Fruit fly (Drosophila melanogaster) whole organism, embryonic: Measurements from ENCODE around the gene tbrd-1.

Experiments
- CG13287 ChIP-seq: fragments of 200-800 bp; sonication (Bioruptor generic); IDR thresholded peaks from 2 replicates; pipeline ENCODE4 v1.3.6; 2022; ENCODE audit warnings: missing biosample characterization, missing genetic modification characterization; ENCODE audit not compliant: partially characterized antibody
- CG13894 ChIP-seq: fragments of 200-800 bp; sonication (Bioruptor generic); optimal IDR thresholded peaks from 3 replicates; lab custom pipeline; 2018; ENCODE audit warnings: missing biosample characterization, mild to moderate bottlenecking, missing genetic modification characterization, moderate library complexity
- CG14441 ChIP-seq: fragments of 200-800 bp; sonication (Bioruptor generic); IDR thresholded peaks from 2 replicates; pipeline ENCODE4 v1.3.6; 2022; ENCODE audit warnings: missing biosample characterization, missing genetic modification characterization
- CG16815 ChIP-seq: fragments of 200-800 bp; sonication (Bioruptor generic); optimal IDR thresholded peaks from 3 replicates; lab custom pipeline; 2017; ENCODE audit warnings: missing biosample characterization, mild to moderate bottlenecking, missing genetic modification characterization
- CG18011 ChIP-seq: fragments of 200-800 bp; sonication (Bioruptor generic); optimal IDR thresholded peaks from 2 replicates; lab custom pipeline; 2017; ENCODE audit warnings: missing biosample characterization, missing genetic modification characterization, mild to moderate bottlenecking, moderate library complexity, missing genotype
- CG3726 ChIP-seq: fragments of 200-800 bp; sonication (Bioruptor generic); IDR thresholded peaks from 3 replicates; pipeline ENCODE4, ENCODE4 v1.3.6; 2022; ENCODE audit warnings: missing biosample characterization, missing genetic modification characterization
- CG42726 ChIP-seq: fragments of 200-800 bp; sonication (Bioruptor generic); IDR thresholded peaks from 2 replicates; pipeline ENCODE4 v1.3.6; 2022; ENCODE audit warnings: missing biosample characterization, missing genetic modification characterization; ENCODE audit not compliant: partially characterized antibody
- CG4730 ChIP-seq: fragments of 200-800 bp; sonication (Bioruptor generic); IDR thresholded peaks from 2 replicates; pipeline ENCODE4 v1.3.6; 2022; ENCODE audit warnings: missing biosample characterization, missing genetic modification characterization
- CG8924 ChIP-seq: fragments of 200-800 bp; optimal IDR thresholded peaks from 3 replicates; lab custom pipeline; 2019; ENCODE audit warnings: missing biosample characterization, mild to moderate bottlenecking, missing genetic modification characterization, moderate library complexity
- CoRest ChIP-seq: fragments of 200-800 bp; sonication (Bioruptor generic); optimal IDR thresholded peaks from 3 replicates; lab custom pipeline; 2018; ENCODE audit warnings: missing biosample characterization, mild to moderate bottlenecking, missing genetic modification characterization, moderate library complexity
- Dip2 ChIP-seq: fragments of 200-800 bp; sonication (Bioruptor generic); IDR thresholded peaks from 2 replicates; pipeline ENCODE4 v1.3.6; 2022; ENCODE audit warnings: missing biosample characterization, missing genetic modification characterization
- Fer1 ChIP-seq: fragments of 200-800 bp; sonication (Bioruptor generic); optimal IDR thresholded peaks from 2 replicates; lab custom pipeline; 2017; ENCODE audit warnings: missing biosample characterization, mild to moderate bottlenecking, missing genetic modification characterization
- HLH54F ChIP-seq: fragments of 200-800 bp; sonication (Bioruptor generic); optimal IDR thresholded peaks from 3 replicates; lab custom pipeline; 2016; ENCODE audit warnings: missing biosample characterization, missing genetic modification characterization
- HLHmδ ChIP-seq: fragments of 200-800 bp; sonication (Bioruptor generic); optimal IDR thresholded peaks from 2 replicates; lab custom pipeline; 2018; ENCODE audit warnings: missing biosample characterization, mild to moderate bottlenecking, missing genetic modification characterization, moderate library complexity
- Hand ChIP-seq: fragments of 200-800 bp; sonication (Bioruptor generic); optimal IDR thresholded peaks from 2 replicates; lab custom pipeline; 2017; ENCODE audit warnings: mild to moderate bottlenecking, missing biosample characterization, missing genetic modification reagents, missing genetic modification characterization
- Meics ChIP-seq: fragments of 200-800 bp; sonication (Bioruptor generic); optimal IDR thresholded peaks from 2 replicates; lab custom pipeline; 2017; ENCODE audit warnings: missing biosample characterization, mild to moderate bottlenecking, missing genetic modification characterization
- NC2β ChIP-seq: fragments of 200-800 bp; sonication (Bioruptor generic); optimal IDR thresholded peaks from 2 replicates; lab custom pipeline; 2016; ENCODE audit warnings: missing biosample characterization, missing genetic modification characterization
- Nf-YA ChIP-seq: fragments of 200-800 bp; sonication (Bioruptor generic); IDR thresholded peaks from 2 replicates; pipeline ENCODE4 v1.3.6; 2022; ENCODE audit warnings: missing biosample characterization, missing genetic modification characterization
- Nf-YC ChIP-seq: fragments of 200-800 bp; optimal IDR thresholded peaks from 3 replicates; lab custom pipeline; 2019; ENCODE audit warnings: missing biosample characterization, mild to moderate bottlenecking, missing genetic modification characterization, moderate library complexity
- Ptx1 ChIP-seq: fragments of 200-800 bp; sonication (Bioruptor generic); IDR thresholded peaks from 2 replicates; pipeline ENCODE4 v1.3.6; 2022; ENCODE audit warnings: missing biosample characterization, missing genetic modification characterization
- Spps ChIP-seq: fragments of 200-800 bp; sonication (Bioruptor generic); optimal IDR thresholded peaks from 2 replicates; lab custom pipeline; 2018; ENCODE audit warnings: missing biosample characterization, mild to moderate bottlenecking, missing genetic modification characterization
- Ssrp ChIP-seq: fragments of 200-800 bp; sonication (Bioruptor generic); optimal IDR thresholded peaks from 2 replicates; lab custom pipeline; 2018; ENCODE audit warnings: missing biosample characterization, mild to moderate bottlenecking, missing genetic modification characterization, moderate library complexity
- Vsx1 ChIP-seq: fragments of 200-800 bp; sonication (Bioruptor generic); optimal IDR thresholded peaks from 2 replicates; lab custom pipeline; 2017; ENCODE audit warnings: missing biosample characterization, mild to moderate bottlenecking, missing genetic modification characterization, missing genetic modification reagents
- ab ChIP-seq: fragments of 200-800 bp; sonication (Bioruptor generic); optimal IDR thresholded peaks from 2 replicates; lab custom pipeline; 2016; ENCODE audit warnings: missing biosample characterization, missing genetic modification characterization
- ato ChIP-seq: fragments of 200-800 bp; sonication (Bioruptor generic); IDR thresholded peaks from 2 replicates; pipeline ENCODE4 v1.3.6; 2022; ENCODE audit warnings: missing biosample characterization, missing genetic modification characterization; ENCODE audit not compliant: partially characterized antibody
- cato ChIP-seq: fragments of 200-800 bp; sonication (Bioruptor generic); optimal IDR thresholded peaks from 2 replicates; lab custom pipeline; 2016; ENCODE audit warnings: missing biosample characterization, missing genetic modification characterization, borderline replicate concordance
- cwo ChIP-seq: fragments of 200-800 bp; sonication (Bioruptor generic); optimal IDR thresholded peaks from 3 replicates; lab custom pipeline; 2017; ENCODE audit warnings: missing biosample characterization, missing genetic modification characterization, mild to moderate bottlenecking, moderate library complexity, missing genetic modification reagents
- danr ChIP-seq: fragments of 200-800 bp; sonication (Bioruptor generic); IDR thresholded peaks from 2 replicates; pipeline ENCODE4 v1.3.6; 2022; ENCODE audit warnings: missing biosample characterization, missing genetic modification characterization
- disco-r ChIP-seq: fragments of 200-800 bp; sonication (Bioruptor generic); optimal IDR thresholded peaks from 2 replicates; lab custom pipeline; 2016; ENCODE audit warnings: missing biosample characterization, missing genetic modification characterization
- dm ChIP-seq: fragments of 200-800 bp; sonication (Bioruptor generic); optimal IDR thresholded peaks from 3 replicates; lab custom pipeline; 2016; ENCODE audit warnings: missing biosample characterization, missing genetic modification characterization
- ewg ChIP-seq: fragments of 200-800 bp; sonication (Bioruptor generic); optimal IDR thresholded peaks from 3 replicates; lab custom pipeline; 2017; ENCODE audit warnings: mild to moderate bottlenecking, missing biosample characterization, missing genetic modification reagents, missing genetic modification characterization
- fru ChIP-seq: fragments of >200 bp; optimal IDR thresholded peaks from 2 replicates; lab custom pipeline; 2017
- grau ChIP-seq: fragments of 200-800 bp; optimal IDR thresholded peaks from 3 replicates; lab custom pipeline; 2019; ENCODE audit warnings: missing biosample characterization, mild to moderate bottlenecking, missing genetic modification characterization, moderate library complexity
- hkb ChIP-seq, 2 experiments: fragments of 200-800 bp in 1 of 2; fragments of >200 bp in 1 of 2; sonication (Bioruptor generic) in 1 of 2; IDR thresholded peaks in 1 of 2; optimal IDR thresholded peaks in 1 of 2; 2 replicates each; pipeline versions ENCODE4 v1.3.6 to Lab custom; 2017 to 2022; ENCODE audit warnings: missing biosample characterization in 1 of 2, missing genetic modification characterization in 1 of 2
- jumu ChIP-seq: fragments of 200-800 bp; sonication (Bioruptor generic); optimal IDR thresholded peaks from 3 replicates; lab custom pipeline; 2016; ENCODE audit warnings: missing biosample characterization, missing genetic modification characterization
- lola ChIP-seq, 3 experiments: fragments of >200 bp in 2 of 3; fragments of 200-800 bp in 1 of 3; sonication (Bioruptor generic) in 1 of 3; optimal IDR thresholded peaks; 2 replicates each; lab custom pipeline; 2017 to 2019; ENCODE audit warnings: missing biosample characterization in 3 of 3, missing genetic modification characterization in 3 of 3, mild to moderate bottlenecking in 1 of 3, moderate library complexity in 1 of 3
- p53 ChIP-seq: fragments of 200-800 bp; sonication (Bioruptor generic); optimal IDR thresholded peaks from 2 replicates; lab custom pipeline; 2016; ENCODE audit warnings: missing biosample characterization, missing genetic modification characterization
- rib ChIP-seq: fragments of 200-800 bp; sonication (Bioruptor generic); IDR thresholded peaks from 2 replicates; pipeline ENCODE4 v1.3.6; 2022; ENCODE audit warnings: missing biosample characterization, missing genetic modification characterization
- schlank ChIP-seq: fragments of 200-800 bp; sonication (Bioruptor generic); optimal IDR thresholded peaks from 2 replicates; lab custom pipeline; 2018; ENCODE audit warnings: missing biosample characterization, mild to moderate bottlenecking, missing genetic modification characterization
- sens ChIP-seq: fragments of 200-800 bp; sonication (Bioruptor generic); peaks from one replicate; lab custom pipeline; 2016; ENCODE audit warnings: missing biosample characterization, missing genetic modification characterization
- seq ChIP-seq: fragments of 200-800 bp; sonication (Bioruptor generic); IDR thresholded peaks from 2 replicates; pipeline ENCODE4 v1.3.6; 2022; ENCODE audit warnings: missing biosample characterization, missing genetic modification characterization
- sna ChIP-seq: fragments of 200-800 bp; sonication (Bioruptor generic); IDR thresholded peaks from 2 replicates; pipeline ENCODE4 v1.3.6; 2022; ENCODE audit warnings: missing biosample characterization, missing genetic modification characterization; ENCODE audit not compliant: partially characterized antibody
- sr ChIP-seq: fragments of 200-800 bp; sonication (Bioruptor generic); IDR thresholded peaks from 3 replicates; pipeline ENCODE4 v1.3.6; 2022; ENCODE audit warnings: missing biosample characterization, missing genetic modification characterization
- stc ChIP-seq: fragments of 200-800 bp; sonication (Bioruptor generic); IDR thresholded peaks from 2 replicates; pipeline ENCODE4 v1.3.6; 2022; ENCODE audit warnings: missing biosample characterization, missing genetic modification characterization
- tap ChIP-seq: fragments of 200-800 bp; optimal IDR thresholded peaks from 3 replicates; lab custom pipeline; 2019; ENCODE audit warnings: missing biosample characterization, mild to moderate bottlenecking, missing genetic modification characterization, moderate library complexity
- ttk ChIP-seq: fragments of 200-800 bp; sonication (Bioruptor generic); IDR thresholded peaks from 2 replicates; pipeline ENCODE4 v2.1.2; 2022; ENCODE audit warnings: missing biosample characterization, missing genetic modification characterization
- twi ChIP-seq: fragments of 200-800 bp; optimal IDR thresholded peaks from 2 replicates; lab custom pipeline; 2019; ENCODE audit warnings: missing biosample characterization, mild to moderate bottlenecking, missing genetic modification characterization, moderate library complexity
- yki ChIP-seq: fragments of >200 bp; optimal IDR thresholded peaks from 3 replicates; lab custom pipeline; 2018
- zfh2 ChIP-seq: fragments of 200-800 bp; sonication (Bioruptor generic); optimal IDR thresholded peaks from 2 replicates; lab custom pipeline; 2016; ENCODE audit warnings: missing biosample characterization, missing genetic modification characterization

Gene tbrd-1

dm6 chr3R:23921701-23922501, 28.5 kb upstream of the tbrd-1 start (continued):
- TF ChIP-seq tap (tag; lab: Kevin White, UChicago) (peak; percentile 39), Meics (GFP tag; lab: Kevin White, UChicago) (peak; percentile 5), twi (tag; lab: Kevin White, UChicago) (peak; percentile 15), Nf-YA (GFP tag; lab: Robert Waterston, UW) (0 out of 2 replicates have a peak, but pooled peaks have one; percentile 44), lola (GFP tag; optimal IDR thresholded peaks at IDR 0.05; lab: Kevin White, UChicago) (peak in 1 of 3 experiments; percentile 4), fru (lab: Kevin White, UChicago) (no peak), disco-r (GFP tag; lab: Kevin White, UChicago) (no peak), sr (GFP tag; lab: Robert Waterston, UW) (peak; percentile 79), CG3726 (GFP tag; lab: Robert Waterston, UW) (no peak), ato (GFP tag; lab: Robert Waterston, UW) (no peak; the same call in 1 of the 2 replicates), Dip2 (no peak), sna (no peak), NC2β (GFP tag; lab: Kevin White, UChicago) (no peak), ttk (GFP tag; lab: Robert Waterston, UW) (peak; percentile 53), Vsx1 (no peak), rib (GFP tag; lab: Robert Waterston, UW) (no peak; the same call in 1 of the 2 replicates), schlank (tag; lab: Kevin White, UChicago) (peak; percentile 19), Nf-YC (tag; lab: Kevin White, UChicago) (peak; percentile 14), stc (peak; percentile 74), jumu (GFP tag; lab: Kevin White, UChicago) (no peak), grau (tag; lab: Kevin White, UChicago) (peak; percentile 49), CG14441 (GFP tag; lab: Robert Waterston, UW) (peak; percentile 63; the same call in 1 of the 2 replicates), cwo (GFP tag; lab: Kevin White, UChicago) (peak; percentile 15), CG18011 (GFP tag; lab: Kevin White, UChicago) (no peak), hkb (optimal IDR thresholded peaks at IDR 0.05; lab: Kevin White, UChicago) (no peak), hkb (GFP tag; IDR thresholded peaks at IDR 0.05; lab: Robert Waterston, UW) (peak; percentile 64), Ptx1 (peak; percentile 62), p53 (GFP tag; lab: Kevin White, UChicago) (no peak), HLHmδ (GFP tag; lab: Kevin White, UChicago) (peak; percentile 53), ab (GFP tag; lab: Kevin White, UChicago) (no peak), dm (GFP tag; lab: Kevin White, UChicago) (no peak), CG13894 (tag; lab: Kevin White, UChicago) (no peak), zfh2 (GFP tag; lab: Kevin White, UChicago) (no peak), CG16815 (no peak), CG8924 (tag; lab: Kevin White, UChicago) (no peak), yki (lab: Kevin White, UChicago) (peak; percentile 70), ewg (no peak), seq (GFP tag; lab: Robert Waterston, UW) (no peak), CoRest (peak; percentile 37), sens (GFP tag; lab: Kevin White, UChicago) (peak; percentile 80), Hand (no peak), Ssrp (tag; lab: Kevin White, UChicago) (peak; percentile 53), HLH54F (GFP tag; lab: Kevin White, UChicago) (peak; percentile 4), cato (GFP tag; lab: Kevin White, UChicago) (no peak), Fer1 (GFP tag; lab: Kevin White, UChicago) (peak; percentile 33), Spps (no peak), CG13287 (GFP tag; lab: Robert Waterston, UW) (peak; percentile 5), CG42726 (GFP tag; lab: Robert Waterston, UW) (no peak), danr (no peak), CG4730 (GFP tag; lab: Robert Waterston, UW) (peak; percentile 48; the same call in 1 of the 2 replicates)
